Fruit fly (Drosophila melanogaster) whole organism, embryonic: ENCODE measurements around the gene woc.

ENCODE experiments used
- Antp ChIP-seq: fragments of 200-800 bp; sonication (Bioruptor generic); optimal IDR thresholded peaks from 3 replicates; lab custom pipeline; 2016; ENCODE audit warnings: missing biosample characterization, missing genetic modification characterization
- B-H2 ChIP-seq: fragments of 200-800 bp; sonication (Bioruptor generic); optimal IDR thresholded peaks from 2 replicates; lab custom pipeline; 2018; ENCODE audit warnings: missing biosample characterization, mild to moderate bottlenecking, missing genetic modification characterization
- CG10274 ChIP-seq: fragments of 200-800 bp; sonication (Bioruptor generic); optimal IDR thresholded peaks from 3 replicates; lab custom pipeline; 2017; ENCODE audit warnings: missing biosample characterization, mild to moderate bottlenecking, missing genetic modification characterization
- CG10565 ChIP-seq: fragments of 200-800 bp; sonication (Bioruptor generic); optimal IDR thresholded peaks from 3 replicates; lab custom pipeline; 2016; ENCODE audit warnings: missing biosample characterization, mild to moderate bottlenecking, missing genetic modification characterization
- CG12104 ChIP-seq: fragments of 200-800 bp; sonication (Bioruptor generic); optimal IDR thresholded peaks from 3 replicates; lab custom pipeline; 2016; ENCODE audit warnings: missing biosample characterization, missing genetic modification characterization
- CG12659 ChIP-seq: fragments of 200-800 bp; sonication (Bioruptor generic); optimal IDR thresholded peaks from 3 replicates; lab custom pipeline; 2017; ENCODE audit warnings: mild to moderate bottlenecking, missing biosample characterization, missing genetic modification reagents, missing genetic modification characterization
- CG12942 ChIP-seq: fragments of 200-800 bp; sonication (Bioruptor generic); optimal IDR thresholded peaks from 3 replicates; lab custom pipeline; 2016; ENCODE audit warnings: missing biosample characterization, missing genetic modification characterization
- CG13123 ChIP-seq: fragments of 200-800 bp; sonication (Bioruptor generic); optimal IDR thresholded peaks from 2 replicates; lab custom pipeline; 2016; ENCODE audit warnings: missing biosample characterization, missing genetic modification characterization
- CG13287 ChIP-seq: fragments of 200-800 bp; sonication (Bioruptor generic); IDR thresholded peaks from 2 replicates; pipeline ENCODE4 v1.3.6; 2022; ENCODE audit warnings: missing biosample characterization, missing genetic modification characterization; ENCODE audit not compliant: partially characterized antibody
- CG14441 ChIP-seq: fragments of 200-800 bp; sonication (Bioruptor generic); IDR thresholded peaks from 2 replicates; pipeline ENCODE4 v1.3.6; 2022; ENCODE audit warnings: missing biosample characterization, missing genetic modification characterization
- CG15011 ChIP-seq: fragments of 200-800 bp; sonication (Bioruptor generic); optimal IDR thresholded peaks from 3 replicates; lab custom pipeline; 2018; ENCODE audit warnings: missing biosample characterization, mild to moderate bottlenecking, missing genetic modification characterization
- CG17328 ChIP-seq: fragments of 200-800 bp; sonication (Bioruptor generic); IDR thresholded peaks from 2 replicates; pipeline ENCODE4 v1.3.6; 2022; ENCODE audit warnings: missing biosample characterization, missing genetic modification characterization
- CG17385 ChIP-seq: fragments of 200-800 bp; sonication (Bioruptor generic); optimal IDR thresholded peaks from 3 replicates; lab custom pipeline; 2018; ENCODE audit warnings: missing biosample characterization, mild to moderate bottlenecking, missing genetic modification characterization
- CG1832 ChIP-seq: fragments of 200-800 bp; sonication (Bioruptor generic); optimal IDR thresholded peaks from 2 replicates; lab custom pipeline; 2017; ENCODE audit warnings: missing biosample characterization, mild to moderate bottlenecking, missing genetic modification characterization, inconsistent platforms
- CG31388 ChIP-seq: fragments of 200-800 bp; sonication (Bioruptor generic); optimal IDR thresholded peaks from 2 replicates; lab custom pipeline; 2016; ENCODE audit warnings: missing biosample characterization, missing genetic modification characterization
- CG34224 ChIP-seq: fragments of 200-800 bp; sonication (Bioruptor generic); IDR thresholded peaks from 3 replicates; pipeline ENCODE4 v1.3.6; 2022; ENCODE audit warnings: missing biosample characterization, missing genetic modification characterization; ENCODE audit not compliant: partially characterized antibody
- CG3838 ChIP-seq: fragments of 200-800 bp; sonication (Bioruptor generic); optimal IDR thresholded peaks from 3 replicates; lab custom pipeline; 2016; ENCODE audit warnings: missing biosample characterization, missing genetic modification characterization
- CG6813 ChIP-seq: fragments of 200-800 bp; sonication (Bioruptor generic); optimal IDR thresholded peaks from 2 replicates; lab custom pipeline; 2017; ENCODE audit warnings: missing biosample characterization, missing genetic modification characterization, mild to moderate bottlenecking, moderate library complexity, missing genetic modification reagents
- CG7271 ChIP-seq: fragments of 200-800 bp; sonication (Bioruptor generic); optimal IDR thresholded peaks from 2 replicates; lab custom pipeline; 2018; ENCODE audit warnings: missing biosample characterization, mild to moderate bottlenecking, missing genetic modification characterization, moderate library complexity
- CG7372 ChIP-seq: fragments of 200-800 bp; sonication (Bioruptor generic); IDR thresholded peaks from 2 replicates; pipeline ENCODE4 v1.3.6; 2022; ENCODE audit warnings: missing biosample characterization, missing genetic modification characterization
- CG7786 ChIP-seq: fragments of 200-800 bp; sonication (Bioruptor generic); optimal IDR thresholded peaks from 2 replicates; lab custom pipeline; 2016; ENCODE audit warnings: missing biosample characterization, missing genetic modification characterization
- CG7987 ChIP-seq: fragments of 200-800 bp; sonication (Bioruptor generic); optimal IDR thresholded peaks from 2 replicates; lab custom pipeline; 2018; ENCODE audit warnings: missing biosample characterization, mild to moderate bottlenecking, missing genetic modification characterization, moderate library complexity
- Dbx ChIP-seq: fragments of 200-800 bp; sonication (Bioruptor generic); IDR thresholded peaks from 3 replicates; pipeline ENCODE4 v1.3.6; 2022; ENCODE audit warnings: missing biosample characterization, missing genetic modification characterization
- Dfd ChIP-seq, 2 experiments: fragments of >200 bp; optimal IDR thresholded peaks; 2 replicates each; lab custom pipeline; 2017; ENCODE audit warnings: missing biosample characterization in 2 of 2, missing genetic modification characterization in 2 of 2
- Hand ChIP-seq: fragments of 200-800 bp; sonication (Bioruptor generic); optimal IDR thresholded peaks from 2 replicates; lab custom pipeline; 2017; ENCODE audit warnings: mild to moderate bottlenecking, missing biosample characterization, missing genetic modification reagents, missing genetic modification characterization
- Hey ChIP-seq: fragments of 200-800 bp; sonication (Bioruptor generic); optimal IDR thresholded peaks from 3 replicates; lab custom pipeline; 2018; ENCODE audit warnings: missing biosample characterization, mild to moderate bottlenecking, missing genetic modification characterization
- Hsf ChIP-seq: fragments of 200-800 bp; sonication (Bioruptor generic); optimal IDR thresholded peaks from 3 replicates; lab custom pipeline; 2016; ENCODE audit warnings: missing biosample characterization, missing genetic modification characterization
- Lim3 ChIP-seq: fragments of 200-800 bp; sonication (Bioruptor generic); IDR thresholded peaks from 2 replicates; pipeline ENCODE4 v1.3.6; 2022; ENCODE audit warnings: missing biosample characterization, missing genetic modification characterization
- Lpt ChIP-seq: fragments of >200 bp; optimal IDR thresholded peaks from 2 replicates; lab custom pipeline; 2018; ENCODE audit warnings: missing biosample characterization, missing genetic modification characterization
- MBD-R2 ChIP-seq: fragments of 200-800 bp; sonication (Bioruptor generic); IDR thresholded peaks from 2 replicates; pipeline ENCODE4 v1.3.6; 2022; ENCODE audit warnings: missing biosample characterization, missing genetic modification characterization
- Med ChIP-seq: fragments of 200-800 bp; sonication (Bioruptor generic); peaks from one replicate; lab custom pipeline; 2016; ENCODE audit warnings: missing biosample characterization, missing genetic modification characterization, mild to moderate bottlenecking, inconsistent platforms, moderate library complexity
- Meics ChIP-seq: fragments of 200-800 bp; sonication (Bioruptor generic); optimal IDR thresholded peaks from 2 replicates; lab custom pipeline; 2017; ENCODE audit warnings: missing biosample characterization, mild to moderate bottlenecking, missing genetic modification characterization
- Myb ChIP-seq: fragments of 200-800 bp; sonication (Bioruptor generic); optimal IDR thresholded peaks from 2 replicates; lab custom pipeline; 2016; ENCODE audit warnings: missing biosample characterization, missing genetic modification characterization
- NC2β ChIP-seq: fragments of 200-800 bp; sonication (Bioruptor generic); optimal IDR thresholded peaks from 2 replicates; lab custom pipeline; 2016; ENCODE audit warnings: missing biosample characterization, missing genetic modification characterization
- Scr ChIP-seq: fragments of 200-800 bp; sonication (Bioruptor generic); IDR thresholded peaks from 2 replicates; pipeline ENCODE4 v1.3.6; 2022; ENCODE audit warnings: missing biosample characterization, missing genetic modification characterization; ENCODE audit not compliant: partially characterized antibody
- Side ChIP-seq: fragments of 200-800 bp; sonication (Bioruptor generic); optimal IDR thresholded peaks from 2 replicates; lab custom pipeline; 2016; ENCODE audit warnings: missing biosample characterization, missing genetic modification characterization
- chinmo ChIP-seq: fragments of 200-800 bp; sonication (Bioruptor generic); IDR thresholded peaks from 4 replicates; pipeline ENCODE4 v1.3.6; 2022; ENCODE audit warnings: missing biosample characterization, missing genetic modification characterization; ENCODE audit not compliant: partially characterized antibody
- dm ChIP-seq: fragments of 200-800 bp; sonication (Bioruptor generic); optimal IDR thresholded peaks from 3 replicates; lab custom pipeline; 2016; ENCODE audit warnings: missing biosample characterization, missing genetic modification characterization
- gsb-n ChIP-seq: fragments of 200-800 bp; sonication (Bioruptor generic); optimal IDR thresholded peaks from 3 replicates; lab custom pipeline; 2018; ENCODE audit warnings: missing biosample characterization, mild to moderate bottlenecking, missing genetic modification characterization
- hbn ChIP-seq: fragments of 200-800 bp; sonication (Bioruptor generic); IDR thresholded peaks from 2 replicates; pipeline ENCODE4 v1.3.6; 2022; ENCODE audit warnings: missing biosample characterization, missing genetic modification characterization; ENCODE audit not compliant: partially characterized antibody
- hth ChIP-seq: fragments of >200 bp; optimal IDR thresholded peaks from 2 replicates; lab custom pipeline; 2017; ENCODE audit warnings: inconsistent platforms
- inv ChIP-seq: fragments of 200-800 bp; sonication (Bioruptor generic); IDR thresholded peaks from 2 replicates; pipeline ENCODE4 v1.3.6; 2022; ENCODE audit warnings: missing biosample characterization, missing genetic modification characterization; ENCODE audit not compliant: partially characterized antibody
- lab ChIP-seq: fragments of 200-800 bp; sonication (Bioruptor generic); optimal IDR thresholded peaks from 3 replicates; lab custom pipeline; 2017; ENCODE audit warnings: missing biosample characterization, missing genetic modification characterization, mild to moderate bottlenecking, moderate library complexity, missing genetic modification reagents
- lmd ChIP-seq: fragments of 200-800 bp; sonication (Bioruptor generic); IDR thresholded peaks from 2 replicates; pipeline ENCODE4 v1.3.6; 2022; ENCODE audit warnings: missing biosample characterization, missing genetic modification characterization
- lola ChIP-seq, 3 experiments: fragments of >200 bp in 2 of 3; fragments of 200-800 bp in 1 of 3; sonication (Bioruptor generic) in 1 of 3; optimal IDR thresholded peaks; 2 replicates each; lab custom pipeline; 2017 to 2019; ENCODE audit warnings: missing biosample characterization in 3 of 3, missing genetic modification characterization in 3 of 3, mild to moderate bottlenecking in 1 of 3, moderate library complexity in 1 of 3
- oc ChIP-seq: fragments of 200-800 bp; sonication (Bioruptor generic); optimal IDR thresholded peaks from 2 replicates; lab custom pipeline; 2018; ENCODE audit warnings: missing biosample characterization, mild to moderate bottlenecking, missing genetic modification characterization, moderate library complexity
- rib ChIP-seq: fragments of 200-800 bp; sonication (Bioruptor generic); IDR thresholded peaks from 2 replicates; pipeline ENCODE4 v1.3.6; 2022; ENCODE audit warnings: missing biosample characterization, missing genetic modification characterization
- sr ChIP-seq: fragments of 200-800 bp; sonication (Bioruptor generic); IDR thresholded peaks from 3 replicates; pipeline ENCODE4 v1.3.6; 2022; ENCODE audit warnings: missing biosample characterization, missing genetic modification characterization
- trh ChIP-seq: fragments of 200-800 bp; sonication (Bioruptor generic); optimal IDR thresholded peaks from 2 replicates; lab custom pipeline; 2016; ENCODE audit warnings: missing biosample characterization, missing genetic modification characterization

The woc gene

dm6 chr3R:27281022-27281810, 17.4 kb upstream of the woc start (continued):
- TF ChIP-seq CG12942 (GFP tag; lab: Kevin White, UChicago) (peak; percentile 94), hbn (GFP tag; lab: Robert Waterston, UW) (no peak), inv (GFP tag; lab: Robert Waterston, UW) (0 out of 2 replicates have a peak, but pooled peaks have one; percentile 36), dm (GFP tag; lab: Kevin White, UChicago) (peak; percentile 88), CG15011 (peak; percentile 91), CG7271 (tag; lab: Kevin White, UChicago) (peak; percentile 27), Lim3 (GFP tag; lab: Robert Waterston, UW) (peak; percentile 86), CG7372 (GFP tag; lab: Robert Waterston, UW) (peak; percentile 95), chinmo (peak; percentile 88; the same call in 3 of the 4 replicates), CG17385 (peak; percentile 91), Meics (GFP tag; lab: Kevin White, UChicago) (peak; percentile 97), CG7987 (GFP tag; lab: Kevin White, UChicago) (peak; percentile 98), CG6813 (GFP tag; lab: Kevin White, UChicago) (peak; percentile 97), Lpt (GFP tag; lab: Kevin White, UChicago) (no peak), Hand (peak; percentile 95), CG13123 (GFP tag; lab: Kevin White, UChicago) (peak; percentile 88), B-H2 (peak; percentile 73), Dfd (GFP tag; optimal IDR thresholded peaks at IDR 0.05; lab: Kevin White, UChicago) (no peak), hth (lab: Kevin White, UChicago) (no peak), trh (GFP tag; lab: Kevin White, UChicago) (peak; percentile 81), CG10274 (GFP tag; lab: Kevin White, UChicago) (peak; percentile 87), sr (GFP tag; lab: Robert Waterston, UW) (peak; percentile 90), Hsf (GFP tag; lab: Kevin White, UChicago) (peak; percentile 96), Antp (GFP tag; lab: Kevin White, UChicago) (peak; percentile 97), CG17328 (GFP tag; lab: Robert Waterston, UW) (peak; percentile 97), NC2β (GFP tag; lab: Kevin White, UChicago) (peak; percentile 92), oc (tag; lab: Kevin White, UChicago) (peak; percentile 95), CG1832 (GFP tag; lab: Kevin White, UChicago) (peak; percentile 35), Scr (GFP tag; lab: Robert Waterston, UW) (peak; percentile 13), Side (peak; percentile 95), CG3838 (GFP tag; lab: Kevin White, UChicago) (peak; percentile 86), CG13287 (peak; percentile 59), MBD-R2 (peak; percentile 95), CG10565 (GFP tag; lab: Kevin White, UChicago) (peak; percentile 59), Myb (peak; percentile 89), lola (GFP tag; optimal IDR thresholded peaks at IDR 0.05; lab: Kevin White, UChicago) (peak in 1 of 3 experiments; percentile 78), Dbx (GFP tag; lab: Robert Waterston, UW) (peak; percentile 97), CG14441 (peak; percentile 98), rib (peak; percentile 96), CG12659 (peak; percentile 97), Hey (tag; lab: Kevin White, UChicago) (peak; percentile 83), CG12104 (GFP tag; lab: Kevin White, UChicago) (peak; percentile 82), lab (GFP tag; lab: Kevin White, UChicago) (peak; percentile 98), gsb-n (tag; lab: Kevin White, UChicago) (peak; percentile 92), CG34224 (GFP tag; lab: Robert Waterston, UW) (no peak), CG7786 (peak; percentile 98), Med (GFP tag; lab: Kevin White, UChicago) (peak; percentile 100), CG31388 (GFP tag; lab: Kevin White, UChicago) (peak; percentile 80), lmd (peak; percentile 97)
